Worm (Caenorhabditis elegans) whole organism, L3 larva: ENCODE data around the gene F10E9.7.

ENCODE experiments used
- ZK546.5 ChIP-seq: sonication (generic microtip); optimal IDR thresholded peaks from 2 replicates; lab custom pipeline; 2017; ENCODE audit warnings: missing biosample characterization, missing genetic modification characterization
- ama-1 ChIP-seq: fragments of 150-350 bp; optimal IDR thresholded peaks from 2 replicates; lab custom pipeline; 2018
- ceh-28 ChIP-seq: fragments of 150-350 bp; optimal IDR thresholded peaks from 2 replicates; lab custom pipeline; 2014; ENCODE audit warnings: missing biosample characterization, missing genetic modification reagents, missing genetic modification characterization
- ceh-82 ChIP-seq: fragments of 150-350 bp; optimal IDR thresholded peaks from 2 replicates; lab custom pipeline; 2014; ENCODE audit warnings: missing biosample characterization, missing genetic modification characterization
- daf-12 ChIP-seq: fragments of 150-350 bp; optimal IDR thresholded peaks from 2 replicates; lab custom pipeline; 2014; ENCODE audit warnings: missing biosample characterization, missing genetic modification reagents, missing genetic modification characterization
- egl-27 ChIP-seq: sonication (generic microtip); optimal IDR thresholded peaks from 4 replicates; lab custom pipeline; 2017; ENCODE audit warnings: missing biosample characterization, missing genetic modification reagents, missing genetic modification characterization
- elt-1 ChIP-seq: fragments of 150-350 bp; optimal IDR thresholded peaks from 2 replicates; lab custom pipeline; 2014; ENCODE audit warnings: missing biosample characterization, missing genetic modification characterization
- elt-2 ChIP-seq: sonication (generic microtip); optimal IDR thresholded peaks from 2 replicates; lab custom pipeline; 2016; ENCODE audit warnings: missing genetic modification reagents, mild to moderate bottlenecking, missing genetic modification characterization, missing compliant biosample characterization
- fkh-10 ChIP-seq: sonication (generic microtip); optimal IDR thresholded peaks from 2 replicates; lab custom pipeline; 2017; ENCODE audit warnings: missing biosample characterization, missing genetic modification reagents, missing genetic modification characterization
- fkh-2 ChIP-seq: fragments of 150-350 bp; optimal IDR thresholded peaks from 2 replicates; lab custom pipeline; 2014; ENCODE audit warnings: missing biosample characterization, missing genetic modification reagents, missing genetic modification characterization
- hmg-11 ChIP-seq: sonication (generic microtip); optimal IDR thresholded peaks from 2 replicates; lab custom pipeline; 2016; ENCODE audit warnings: missing genetic modification characterization, missing compliant biosample characterization
- jun-1 ChIP-seq: fragments of 150-350 bp; optimal IDR thresholded peaks from 2 replicates; lab custom pipeline; 2014; ENCODE audit warnings: missing biosample characterization, missing genetic modification reagents, missing genetic modification characterization
- lsy-12 ChIP-seq: sonication (generic microtip); optimal IDR thresholded peaks from 2 replicates; lab custom pipeline; 2016; ENCODE audit warnings: mild to moderate bottlenecking, missing genetic modification characterization, missing compliant biosample characterization
- mml-1 ChIP-seq: fragments of 150-350 bp; sonication (generic microtip); optimal IDR thresholded peaks from 3 replicates; lab custom pipeline; 2014; ENCODE audit warnings: missing biosample characterization, missing genetic modification characterization
- nfya-1 ChIP-seq: sonication (generic microtip); optimal IDR thresholded peaks from 2 replicates; lab custom pipeline; 2017; ENCODE audit warnings: missing genetic modification characterization, mild to moderate bottlenecking, missing compliant biosample characterization, antibody characterized with exemption, moderate library complexity; ENCODE audit not compliant: insufficient read depth
- nhr-11 ChIP-seq: fragments of 150-350 bp; optimal IDR thresholded peaks from 2 replicates; lab custom pipeline; 2014; ENCODE audit warnings: missing biosample characterization, missing genetic modification characterization
- nhr-12 ChIP-seq: fragments of 150-350 bp; optimal IDR thresholded peaks from 2 replicates; lab custom pipeline; 2014; ENCODE audit warnings: missing biosample characterization, missing genetic modification characterization
- nhr-23 ChIP-seq: fragments of 150-350 bp; optimal IDR thresholded peaks from 2 replicates; lab custom pipeline; 2014; ENCODE audit warnings: missing biosample characterization, missing genetic modification reagents, missing genetic modification characterization
- nhr-237 ChIP-seq: fragments of 150-350 bp; optimal IDR thresholded peaks from 2 replicates; lab custom pipeline; 2014; ENCODE audit warnings: missing biosample characterization, missing genetic modification characterization
- nhr-28 ChIP-seq: fragments of 150-350 bp; optimal IDR thresholded peaks from 2 replicates; lab custom pipeline; 2014; ENCODE audit warnings: missing biosample characterization, missing genetic modification characterization
- nhr-67 ChIP-seq: fragments of 150-350 bp; optimal IDR thresholded peaks from 2 replicates; lab custom pipeline; 2014; ENCODE audit warnings: missing biosample characterization, missing genetic modification characterization
- nhr-77 ChIP-seq: fragments of 150-350 bp; optimal IDR thresholded peaks from 2 replicates; lab custom pipeline; 2014; ENCODE audit warnings: missing biosample characterization, missing genetic modification characterization
- pha-4 ChIP-seq: fragments of 150-350 bp; optimal IDR thresholded peaks from 2 replicates; lab custom pipeline; 2014; ENCODE audit warnings: missing biosample characterization, missing genetic modification reagents, missing genetic modification characterization
- pqm-1 ChIP-seq: fragments of 150-350 bp; optimal IDR thresholded peaks from 2 replicates; lab custom pipeline; 2017; ENCODE audit warnings: missing biosample characterization, missing genetic modification characterization, inconsistent platforms
- sea-2 ChIP-seq: fragments of 150-350 bp; sonication (generic microtip); optimal IDR thresholded peaks from 4 replicates; lab custom pipeline; 2014; ENCODE audit warnings: missing biosample characterization, missing genetic modification reagents, missing genetic modification characterization
- snpc-4 ChIP-seq: fragments of 150-350 bp; optimal IDR thresholded peaks from 2 replicates; lab custom pipeline; 2014; ENCODE audit warnings: missing biosample characterization, missing genetic modification characterization
- tbx-2 ChIP-seq: sonication (generic microtip); optimal IDR thresholded peaks from 2 replicates; lab custom pipeline; 2016; ENCODE audit warnings: mild to moderate bottlenecking, missing genetic modification characterization, missing compliant biosample characterization
- unc-62 ChIP-seq: fragments of 150-350 bp; sonication (generic microtip); optimal IDR thresholded peaks from 4 replicates; lab custom pipeline; 2014; ENCODE audit warnings: missing biosample characterization, missing genetic modification reagents, missing genetic modification characterization
- ztf-4 ChIP-seq: fragments of 150-350 bp; optimal IDR thresholded peaks from 2 replicates; lab custom pipeline; 2014; ENCODE audit warnings: missing biosample characterization, missing genetic modification characterization

The F10E9.7 gene

DNA sequence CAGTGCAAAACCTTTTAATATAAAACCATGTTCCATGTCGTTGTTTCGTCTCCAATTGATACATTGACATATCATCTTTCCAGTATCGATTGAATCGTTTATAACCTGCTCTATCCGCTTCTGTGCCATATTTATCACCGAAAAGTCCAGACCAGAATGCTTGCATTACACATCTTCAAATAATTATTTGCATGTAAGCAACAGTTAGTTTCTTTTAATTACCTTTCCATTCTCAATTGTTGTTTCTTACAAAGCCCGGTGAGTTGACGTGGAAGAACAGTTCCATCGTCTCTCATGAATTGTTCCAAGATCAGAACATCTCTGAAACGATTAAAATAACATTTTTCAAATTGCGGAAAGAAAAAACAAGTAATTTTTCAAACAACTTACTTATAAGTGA, 24.0 kb upstream of the F10E9.7 start, which contains the start of gene iglr-2:
Gene iglr-2 (minus strand): TSS at position 101 of the 400 bp plus-strand sequence.
- TF ChIP-seq tbx-2 (tag; lab: Kevin White, UChicago) (no peak), pqm-1 (no peak), snpc-4 (tag; lab: Kevin White, UChicago) (no peak), jun-1 (no peak), nhr-67 (tag; lab: Kevin White, UChicago) (no peak), unc-62 (GFP tag; lab: Kevin White, UChicago) (no peak), hmg-11 (tag; lab: Kevin White, UChicago) (no peak)

DNA sequence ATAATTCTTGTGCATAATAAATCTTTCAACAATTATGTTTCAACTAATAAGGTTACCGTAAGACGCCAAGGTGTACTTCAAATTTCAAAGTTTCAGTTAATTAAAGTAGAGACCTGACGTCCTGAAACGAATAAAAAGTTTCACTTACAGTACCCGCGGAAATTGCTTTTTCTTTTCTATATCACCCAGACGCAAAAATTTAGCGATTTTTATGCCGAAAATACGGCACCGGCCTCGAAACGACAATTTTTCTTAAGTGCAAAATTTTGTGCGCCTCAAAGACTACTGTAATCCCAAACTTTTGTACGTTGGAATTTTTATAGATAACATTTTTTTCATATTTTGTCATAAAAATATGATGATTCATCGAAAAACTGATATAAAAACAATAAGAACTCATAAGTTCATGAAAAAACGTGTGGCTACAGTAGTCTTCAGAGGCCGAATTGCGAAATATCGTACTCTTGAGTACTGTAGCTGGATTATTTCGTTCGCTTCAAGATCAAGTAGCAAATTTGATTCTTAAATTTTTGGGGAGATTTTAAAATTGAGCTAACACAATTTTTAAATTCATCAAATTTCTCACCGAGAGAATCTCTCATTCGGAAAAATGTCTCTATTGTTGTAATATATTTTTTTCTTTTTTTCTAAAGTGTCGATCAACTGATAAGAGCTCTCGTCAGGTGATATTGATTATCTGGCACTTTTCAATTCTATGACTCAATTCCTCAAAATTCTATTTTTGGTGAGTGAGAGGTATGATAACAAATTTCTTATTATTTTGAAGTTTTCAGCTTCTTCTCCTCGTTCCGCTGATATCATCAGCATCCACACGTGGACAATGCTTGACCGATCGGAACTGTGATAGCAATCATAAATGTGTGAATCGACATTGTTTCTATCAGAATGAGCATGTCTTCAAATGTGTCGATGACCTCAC, 18.6 kb upstream of the F10E9.7 start, which contains the start of gene ZC262.13:
Gene ZC262.13 (plus strand): TSS at position 641 of the 940 bp plus-strand sequence.
- TF ChIP-seq ceh-28 (tag; lab: Kevin White, UChicago): peak; percentile 24
- TF ChIP-seq pha-4 (tag; lab: Kevin White, UChicago): peak; percentile 49
- TF ChIP-seq jun-1: peak; percentile 38
- no peak for TF ChIP-seq unc-62 (GFP tag; lab: Kevin White, UChicago)
- peak; percentile 70 for TF ChIP-seq pqm-1
- TF ChIP-seq elt-2 (tag; lab: Kevin White, UChicago): peak; percentile 91

DNA sequence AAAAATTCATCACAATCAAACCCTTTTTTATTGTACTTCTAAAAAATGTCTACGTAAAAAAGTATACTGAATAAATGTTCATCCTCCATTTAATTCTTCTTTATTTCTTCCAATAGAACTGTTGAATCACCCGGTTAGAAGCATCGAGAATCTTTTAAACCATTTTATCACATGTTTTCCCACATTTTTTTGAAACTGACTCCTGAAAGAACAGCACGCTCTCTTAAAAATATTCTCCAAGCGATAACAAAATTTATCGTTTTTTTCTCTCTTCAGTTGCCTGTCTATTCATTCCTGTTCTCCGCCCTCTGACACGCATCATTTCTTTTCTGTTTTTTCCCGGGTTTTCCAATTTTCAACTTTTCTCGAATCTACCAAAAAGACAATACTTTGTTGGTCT, 17.2 kb upstream of the F10E9.7 start, which contains the start of gene F10E9.12:
Gene F10E9.12 (plus strand): TSS at position 131 of the 400 bp plus-strand sequence.
- TF ChIP-seq nhr-77 (tag; lab: Kevin White, UChicago) (no peak), elt-2 (tag; lab: Kevin White, UChicago) (peak; percentile 74), egl-27 (tag; lab: Kevin White, UChicago) (no peak), nhr-237 (no peak), pha-4 (tag; lab: Kevin White, UChicago) (peak; percentile 5), ZK546.5 (tag; lab: Kevin White, UChicago) (no peak), fkh-2 (no peak), pqm-1 (peak; percentile 43)
- TF ChIP-seq, all 47 proteins: peak for 3

ce11 chrIII:8322645-8323213, 15.5 kb upstream of the F10E9.7 start, which contains the start of gene F10E9.1:
Gene F10E9.1, plus strand, starts transcription at chrIII:8323163.
- TF ChIP-seq sea-2 (no peak), nhr-28 (tag; lab: Kevin White, UChicago) (no peak), nhr-23 (tag; lab: Kevin White, UChicago) (no peak), nhr-11 (tag; lab: Kevin White, UChicago) (peak; percentile 62), nfya-1 (tag; lab: Kevin White, UChicago) (no peak), ztf-4 (tag; lab: Kevin White, UChicago) (no peak), egl-27 (tag; lab: Kevin White, UChicago) (no peak), nhr-12 (no peak)

DNA sequence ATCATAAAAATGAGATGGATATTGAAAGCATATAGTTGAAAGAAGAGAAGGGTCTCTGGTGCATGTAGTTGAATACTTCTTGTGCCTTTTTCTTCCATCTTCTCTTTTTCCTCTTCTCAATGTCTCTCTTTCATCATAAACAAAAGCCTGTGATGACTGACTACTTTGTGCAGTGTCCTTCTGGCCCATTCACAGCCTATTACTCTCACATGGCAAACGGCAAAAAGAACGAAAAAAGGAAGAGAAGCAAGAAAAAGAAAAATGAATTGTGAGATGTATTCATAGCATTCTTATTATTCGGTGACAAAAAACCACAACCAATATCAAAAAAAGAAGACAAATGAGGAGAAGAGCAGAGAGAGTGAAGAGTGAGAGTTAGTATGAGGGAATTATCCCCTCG, 14.0 kb upstream of the F10E9.7 start:
- TF ChIP-seq nhr-237 (no peak), daf-12 (tag; lab: Kevin White, UChicago) (no peak), mml-1 (tag; lab: Kevin White, UChicago) (no peak), nfya-1 (tag; lab: Kevin White, UChicago) (peak; percentile 3), nhr-12 (no peak), ama-1 (no peak), ceh-82 (no peak), hmg-11 (tag; lab: Kevin White, UChicago) (no peak)

- TF ChIP-seq nhr-28 (tag; lab: Kevin White, UChicago) (no peak), fkh-10 (no peak), ceh-28 (tag; lab: Kevin White, UChicago) (no peak), nhr-23 (tag; lab: Kevin White, UChicago) (no peak), snpc-4 (tag; lab: Kevin White, UChicago) (no peak), lsy-12 (no peak), elt-2 (tag; lab: Kevin White, UChicago) (no peak), tbx-2 (tag; lab: Kevin White, UChicago) (no peak), elt-1 (tag; lab: Kevin White, UChicago) (no peak), daf-12 (tag; lab: Kevin White, UChicago) (no peak), nhr-237 (no peak), mml-1 (tag; lab: Kevin White, UChicago) (no peak)
These were observed 12.9 kb upstream of the F10E9.7 start, which contains the start of gene F10E9.10 for ce11 chrIII:8320183-8320582. Gene F10E9.10, minus strand, starts transcription at chrIII:8320283.
